Fruit fly (Drosophila melanogaster) whole organism, embryonic: ENCODE results near the gene Gr64f.
A peak's percentile ranks its signal among the peaks of the same experiment; 100 is the strongest.

Source experiments
- Atf-2 ChIP-seq: fragments of 200-800 bp; sonication (Bioruptor generic); optimal IDR thresholded peaks from 2 replicates; lab custom pipeline; 2016; ENCODE audit warnings: missing biosample characterization, missing genetic modification characterization
- Bteb2 ChIP-seq: fragments of 200-800 bp; sonication (Bioruptor generic); optimal IDR thresholded peaks from 2 replicates; lab custom pipeline; 2016; ENCODE audit warnings: missing biosample characterization, missing genetic modification characterization
- CG10462 ChIP-seq: fragments of 200-800 bp; sonication (Bioruptor generic); optimal IDR thresholded peaks from 2 replicates; lab custom pipeline; 2016; ENCODE audit warnings: missing biosample characterization, missing genetic modification characterization
- CG10979 ChIP-seq: fragments of 200-800 bp; sonication (Bioruptor generic); optimal IDR thresholded peaks from 2 replicates; lab custom pipeline; 2018; ENCODE audit warnings: missing biosample characterization, mild to moderate bottlenecking, missing genetic modification characterization, moderate library complexity
- CG11247 ChIP-seq: fragments of 200-800 bp; sonication (Bioruptor generic); IDR thresholded peaks from 2 replicates; pipeline ENCODE4 v1.3.6; 2022; ENCODE audit warnings: missing biosample characterization, missing genetic modification characterization
- CG13424 ChIP-seq: fragments of 200-800 bp; sonication (Bioruptor generic); optimal IDR thresholded peaks from 2 replicates; lab custom pipeline; 2019; ENCODE audit warnings: missing biosample characterization, mild to moderate bottlenecking, missing genetic modification characterization, moderate library complexity
- CG14965 ChIP-seq: fragments of 200-800 bp; sonication (Bioruptor generic); optimal IDR thresholded peaks from 2 replicates; lab custom pipeline; 2016; ENCODE audit warnings: missing biosample characterization, missing genetic modification characterization, borderline replicate concordance
- CG15269 ChIP-seq: fragments of 200-800 bp; sonication (Bioruptor generic); optimal IDR thresholded peaks from 2 replicates; lab custom pipeline; 2018; ENCODE audit warnings: missing biosample characterization, mild to moderate bottlenecking, missing genetic modification characterization, moderate library complexity
- CG18619 ChIP-seq: fragments of 200-800 bp; sonication (Bioruptor generic); optimal IDR thresholded peaks from 3 replicates; lab custom pipeline; 2017; ENCODE audit warnings: missing biosample characterization, mild to moderate bottlenecking, missing genetic modification characterization
- CG2199 ChIP-seq: fragments of 200-800 bp; sonication (Bioruptor generic); IDR thresholded peaks from 3 replicates; pipeline ENCODE4 v1.3.6; 2022; ENCODE audit warnings: missing biosample characterization, missing genetic modification characterization
- CG2202 ChIP-seq: fragments of 200-800 bp; sonication (Bioruptor generic); optimal IDR thresholded peaks from 2 replicates; lab custom pipeline; 2018; ENCODE audit warnings: missing biosample characterization, mild to moderate bottlenecking, missing genetic modification characterization
- CG31441 ChIP-seq: fragments of 200-800 bp; sonication (Bioruptor generic); IDR thresholded peaks from 2 replicates; pipeline ENCODE4 v1.3.6; 2022; ENCODE audit warnings: missing biosample characterization, missing genetic modification characterization
- CG32767 ChIP-seq: fragments of 200-800 bp; sonication (Bioruptor generic); IDR thresholded peaks from 2 replicates; pipeline ENCODE4 v1.3.6; 2022; ENCODE audit warnings: missing biosample characterization, missing genetic modification characterization
- CG33213 ChIP-seq: fragments of 200-800 bp; sonication (Bioruptor generic); optimal IDR thresholded peaks from 3 replicates; lab custom pipeline; 2016; ENCODE audit warnings: missing biosample characterization, missing genetic modification characterization
- CG4854 ChIP-seq: fragments of 200-800 bp; sonication (Bioruptor generic); optimal IDR thresholded peaks from 2 replicates; lab custom pipeline; 2016; ENCODE audit warnings: missing biosample characterization, missing genetic modification characterization, inconsistent platforms
- CG6689 ChIP-seq: fragments of 200-800 bp; sonication (Bioruptor generic); IDR thresholded peaks from 2 replicates; pipeline ENCODE4 v1.3.6; 2022; ENCODE audit warnings: missing biosample characterization, missing genetic modification characterization
- CG6813 ChIP-seq: fragments of 200-800 bp; sonication (Bioruptor generic); optimal IDR thresholded peaks from 2 replicates; lab custom pipeline; 2017; ENCODE audit warnings: missing biosample characterization, missing genetic modification characterization, mild to moderate bottlenecking, moderate library complexity, missing genetic modification reagents
- CG7839 ChIP-seq: fragments of 200-800 bp; sonication (Bioruptor generic); optimal IDR thresholded peaks from 3 replicates; lab custom pipeline; 2018; ENCODE audit warnings: missing biosample characterization, mild to moderate bottlenecking, missing genetic modification characterization, moderate library complexity
- CG7987 ChIP-seq: fragments of 200-800 bp; sonication (Bioruptor generic); optimal IDR thresholded peaks from 2 replicates; lab custom pipeline; 2018; ENCODE audit warnings: missing biosample characterization, mild to moderate bottlenecking, missing genetic modification characterization, moderate library complexity
- CG8089 ChIP-seq: fragments of 200-800 bp; sonication (Bioruptor generic); optimal IDR thresholded peaks from 3 replicates; lab custom pipeline; 2016; ENCODE audit warnings: missing biosample characterization, missing genetic modification characterization
- CG9215 ChIP-seq: fragments of 200-800 bp; sonication (Bioruptor generic); IDR thresholded peaks from 2 replicates; pipeline ENCODE4 v1.3.6; 2022; ENCODE audit warnings: missing biosample characterization, missing genetic modification characterization
- CG9609 ChIP-seq: fragments of 200-800 bp; sonication (Bioruptor generic); optimal IDR thresholded peaks from 3 replicates; lab custom pipeline; 2016; ENCODE audit warnings: missing biosample characterization, missing genetic modification characterization
- Dll ChIP-seq: fragments of 200-800 bp; sonication (Bioruptor generic); IDR thresholded peaks from 4 replicates; pipeline ENCODE4 v1.3.6; 2022; ENCODE audit warnings: missing biosample characterization, missing genetic modification characterization; ENCODE audit not compliant: partially characterized antibody
- Dp ChIP-seq: fragments of 200-800 bp; sonication (Bioruptor generic); optimal IDR thresholded peaks from 2 replicates; lab custom pipeline; 2018; ENCODE audit warnings: missing biosample characterization, mild to moderate bottlenecking, missing genetic modification characterization, moderate library complexity
- H15 ChIP-seq: fragments of 200-800 bp; sonication (Bioruptor generic); IDR thresholded peaks from 3 replicates; pipeline ENCODE4 v1.3.6; 2022; ENCODE audit warnings: missing biosample characterization, missing genetic modification characterization
- Hand ChIP-seq: fragments of 200-800 bp; sonication (Bioruptor generic); optimal IDR thresholded peaks from 2 replicates; lab custom pipeline; 2017; ENCODE audit warnings: mild to moderate bottlenecking, missing biosample characterization, missing genetic modification reagents, missing genetic modification characterization
- HmgZ ChIP-seq: fragments of 200-800 bp; sonication (Bioruptor generic); optimal IDR thresholded peaks from 2 replicates; lab custom pipeline; 2018; ENCODE audit warnings: missing biosample characterization, mild to moderate bottlenecking, missing genetic modification characterization
- Hmr ChIP-seq: fragments of 200-800 bp; sonication (Bioruptor generic); optimal IDR thresholded peaks from 3 replicates; lab custom pipeline; 2017; ENCODE audit warnings: mild to moderate bottlenecking, missing biosample characterization, missing genetic modification reagents, missing genetic modification characterization
- ase ChIP-seq: fragments of 200-800 bp; sonication (Bioruptor generic); IDR thresholded peaks from 3 replicates; pipeline ENCODE4 v1.3.6; 2022; ENCODE audit warnings: missing biosample characterization, missing genetic modification characterization
- bowl ChIP-seq: fragments of 200-800 bp; sonication (Bioruptor generic); IDR thresholded peaks from 2 replicates; pipeline ENCODE4 v1.3.6; 2022; ENCODE audit warnings: missing biosample characterization, missing genetic modification characterization
- cg ChIP-seq: fragments of 200-800 bp; sonication (Bioruptor generic); optimal IDR thresholded peaks from 3 replicates; lab custom pipeline; 2019; ENCODE audit warnings: missing biosample characterization, mild to moderate bottlenecking, missing genetic modification characterization, moderate library complexity
- dm ChIP-seq: fragments of 200-800 bp; sonication (Bioruptor generic); optimal IDR thresholded peaks from 3 replicates; lab custom pipeline; 2016; ENCODE audit warnings: missing biosample characterization, missing genetic modification characterization
- dmrt99B ChIP-seq: fragments of 200-800 bp; sonication (Bioruptor generic); optimal IDR thresholded peaks from 2 replicates; lab custom pipeline; 2018; ENCODE audit warnings: missing biosample characterization, mild to moderate bottlenecking, missing genetic modification characterization, moderate library complexity
- fd3F ChIP-seq: fragments of 200-800 bp; sonication (Bioruptor generic); optimal IDR thresholded peaks from 2 replicates; lab custom pipeline; 2018; ENCODE audit warnings: missing biosample characterization, mild to moderate bottlenecking, missing genetic modification characterization, moderate library complexity
- fd64A ChIP-seq: fragments of 200-800 bp; sonication (Bioruptor generic); optimal IDR thresholded peaks from 3 replicates; lab custom pipeline; 2018; ENCODE audit warnings: missing biosample characterization, mild to moderate bottlenecking, missing genetic modification characterization
- gsb ChIP-seq: fragments of 200-800 bp; sonication (Bioruptor generic); IDR thresholded peaks from 2 replicates; pipeline ENCODE4 v1.3.6; 2022; ENCODE audit warnings: missing biosample characterization, missing genetic modification characterization
- gsb-n ChIP-seq: fragments of 200-800 bp; sonication (Bioruptor generic); optimal IDR thresholded peaks from 3 replicates; lab custom pipeline; 2018; ENCODE audit warnings: missing biosample characterization, mild to moderate bottlenecking, missing genetic modification characterization
- h ChIP-seq: fragments of >200 bp; optimal IDR thresholded peaks from 2 replicates; lab custom pipeline; 2017
- hkb ChIP-seq, 2 experiments: fragments of 200-800 bp in 1 of 2; fragments of >200 bp in 1 of 2; sonication (Bioruptor generic) in 1 of 2; IDR thresholded peaks in 1 of 2; optimal IDR thresholded peaks in 1 of 2; 2 replicates each; pipeline versions ENCODE4 v1.3.6 to Lab custom; 2017 to 2022; ENCODE audit warnings: missing biosample characterization in 1 of 2, missing genetic modification characterization in 1 of 2
- lilli ChIP-seq: fragments of 200-800 bp; sonication (Bioruptor generic); optimal IDR thresholded peaks from 3 replicates; lab custom pipeline; 2016; ENCODE audit warnings: missing biosample characterization, missing genetic modification characterization
- lov ChIP-seq, 2 experiments: fragments of 200-800 bp in 1 of 2; fragments of >200 bp in 1 of 2; sonication (Bioruptor generic) in 1 of 2; IDR thresholded peaks in 1 of 2; optimal IDR thresholded peaks in 1 of 2; 2 replicates in 1 of 2; 3 replicates in 1 of 2; pipeline versions ENCODE4 v1.3.6 to Lab custom; 2017 to 2022; ENCODE audit warnings: missing biosample characterization in 1 of 2, missing genetic modification characterization in 1 of 2
- maf-S ChIP-seq: fragments of 200-800 bp; sonication (Bioruptor generic); optimal IDR thresholded peaks from 2 replicates; lab custom pipeline; 2016; ENCODE audit warnings: missing biosample characterization, missing genetic modification characterization
- nmo ChIP-seq: fragments of 200-800 bp; sonication (Bioruptor generic); optimal IDR thresholded peaks from 2 replicates; lab custom pipeline; 2018; ENCODE audit warnings: missing biosample characterization, mild to moderate bottlenecking, missing genetic modification characterization, moderate library complexity
- nom ChIP-seq: fragments of 200-800 bp; sonication (Bioruptor generic); optimal IDR thresholded peaks from 2 replicates; lab custom pipeline; 2017; ENCODE audit warnings: missing biosample characterization, missing genetic modification characterization, mild to moderate bottlenecking, moderate library complexity, missing genetic modification reagents
- repo ChIP-seq: fragments of 200-800 bp; sonication (Bioruptor generic); optimal IDR thresholded peaks from 2 replicates; lab custom pipeline; 2016; ENCODE audit warnings: missing biosample characterization, missing genetic modification characterization
- run ChIP-seq: fragments of 200-800 bp; sonication (Bioruptor generic); optimal IDR thresholded peaks from 3 replicates; lab custom pipeline; 2018; ENCODE audit warnings: missing biosample characterization, mild to moderate bottlenecking, missing genetic modification characterization
- so ChIP-seq: fragments of 200-800 bp; sonication (Bioruptor generic); IDR thresholded peaks from 3 replicates; pipeline ENCODE4 v1.3.6; 2022; ENCODE audit warnings: missing biosample characterization, missing genetic modification characterization
- sr ChIP-seq: fragments of 200-800 bp; sonication (Bioruptor generic); IDR thresholded peaks from 3 replicates; pipeline ENCODE4 v1.3.6; 2022; ENCODE audit warnings: missing biosample characterization, missing genetic modification characterization
- stc ChIP-seq: fragments of 200-800 bp; sonication (Bioruptor generic); IDR thresholded peaks from 2 replicates; pipeline ENCODE4 v1.3.6; 2022; ENCODE audit warnings: missing biosample characterization, missing genetic modification characterization
- tup ChIP-seq: fragments of 200-800 bp; sonication (Bioruptor generic); optimal IDR thresholded peaks from 2 replicates; lab custom pipeline; 2016; ENCODE audit warnings: missing biosample characterization, mild to moderate bottlenecking, missing genetic modification characterization, moderate library complexity
- wdn ChIP-seq: fragments of 200-800 bp; sonication (Bioruptor generic); IDR thresholded peaks from 2 replicates; pipeline ENCODE4 v1.3.6; 2022; ENCODE audit warnings: missing biosample characterization, missing genetic modification characterization

The Gr64f gene

DNA sequence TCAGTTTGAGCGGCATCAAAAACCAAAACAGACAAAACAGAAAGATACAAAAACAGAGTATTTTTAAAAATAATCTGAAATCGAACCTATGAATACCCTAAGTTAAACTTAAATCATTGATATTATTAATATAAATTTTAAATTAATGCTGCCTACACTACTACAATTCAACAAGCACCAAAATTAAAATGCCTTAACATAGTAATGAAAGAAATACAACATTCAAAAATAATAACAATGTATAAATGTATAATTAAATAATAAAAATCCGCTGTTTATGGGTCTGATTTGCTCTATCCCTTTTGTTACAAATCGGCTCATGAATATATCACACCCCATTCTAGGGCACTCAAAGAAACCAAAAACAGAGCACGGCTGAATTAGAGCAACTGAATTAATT, 13.5 kb downstream of the Gr64f start (continued):
- TF ChIP-seq CG7839 (tag; lab: Kevin White, UChicago) (peak; percentile 12), cg (GFP tag; lab: Kevin White, UChicago) (no peak), ase (GFP tag; lab: Robert Waterston, UW) (no peak), fd3F (GFP tag; lab: Kevin White, UChicago) (no peak), lilli (GFP tag; lab: Kevin White, UChicago) (no peak), CG32767 (GFP tag; lab: Robert Waterston, UW) (no peak), CG33213 (GFP tag; lab: Kevin White, UChicago) (no peak), CG6689 (no peak), CG18619 (GFP tag; lab: Kevin White, UChicago) (no peak), CG14965 (GFP tag; lab: Kevin White, UChicago) (no peak), CG9215 (GFP tag; lab: Robert Waterston, UW) (no peak), CG10979 (tag; lab: Kevin White, UChicago) (peak; percentile 15), CG15269 (tag; lab: Kevin White, UChicago) (peak; percentile 46), h (lab: Kevin White, UChicago) (no peak), lov (optimal IDR thresholded peaks at IDR 0.05; lab: Kevin White, UChicago) (no peak), lov (GFP tag; IDR thresholded peaks at IDR 0.05; lab: Robert Waterston, UW) (no peak), run (no peak), nom (no peak), maf-S (GFP tag; lab: Kevin White, UChicago) (no peak), CG8089 (GFP tag; lab: Kevin White, UChicago) (no peak), dm (GFP tag; lab: Kevin White, UChicago) (no peak), CG10462 (no peak), CG2199 (GFP tag; lab: Robert Waterston, UW) (no peak), stc (no peak), nmo (GFP tag; lab: Kevin White, UChicago) (peak; percentile 24), Hmr (GFP tag; lab: Kevin White, UChicago) (no peak), CG4854 (GFP tag; lab: Kevin White, UChicago) (no peak), tup (GFP tag; lab: Kevin White, UChicago) (no peak), bowl (GFP tag; lab: Robert Waterston, UW) (no peak), CG13424 (tag; lab: Kevin White, UChicago) (peak; percentile 11), gsb-n (tag; lab: Kevin White, UChicago) (no peak), sr (GFP tag; lab: Robert Waterston, UW) (no peak), Hand (GFP tag; lab: Kevin White, UChicago) (no peak), Atf-2 (GFP tag; lab: Kevin White, UChicago) (no peak), CG9609 (GFP tag; lab: Kevin White, UChicago) (no peak), so (GFP tag; lab: Robert Waterston, UW) (no peak), Dll (GFP tag; lab: Robert Waterston, UW) (no peak), CG2202 (tag; lab: Kevin White, UChicago) (no peak), Dp (GFP tag; lab: Kevin White, UChicago) (no peak), wdn (GFP tag; lab: Robert Waterston, UW) (no peak), dmrt99B (tag; lab: Kevin White, UChicago) (peak; percentile 51), hkb (optimal IDR thresholded peaks at IDR 0.05; lab: Kevin White, UChicago) (no peak), hkb (GFP tag; IDR thresholded peaks at IDR 0.05; lab: Robert Waterston, UW) (peak; percentile 38; the same call in 1 of the 2 replicates), H15 (GFP tag; lab: Robert Waterston, UW) (no peak), repo (GFP tag; lab: Kevin White, UChicago) (no peak), fd64A (GFP tag; lab: Kevin White, UChicago) (no peak), gsb (GFP tag; lab: Robert Waterston, UW) (no peak), HmgZ (tag; lab: Kevin White, UChicago) (no peak), CG31441 (GFP tag; lab: Robert Waterston, UW) (peak; percentile 42; the same call in 1 of the 2 replicates), CG7987 (GFP tag; lab: Kevin White, UChicago) (no peak), Bteb2 (GFP tag; lab: Kevin White, UChicago) (no peak), CG11247 (no peak), CG6813 (GFP tag; lab: Kevin White, UChicago) (no peak)
